Fruit fly (Drosophila melanogaster) whole organism, embryonic: ENCODE results near the gene CG34135.

Experiments
- Aef1 ChIP-seq: fragments of 200-800 bp; sonication (Bioruptor generic); IDR thresholded peaks from 3 replicates; pipeline ENCODE4 v1.3.6; 2022; ENCODE audit warnings: missing biosample characterization, missing genetic modification characterization
- Bdp1 ChIP-seq: fragments of 200-800 bp; sonication (Bioruptor generic); optimal IDR thresholded peaks from 3 replicates; lab custom pipeline; 2016; ENCODE audit warnings: missing biosample characterization, missing genetic modification characterization
- CG10209 ChIP-seq: fragments of 200-800 bp; sonication (Bioruptor generic); optimal IDR thresholded peaks from 3 replicates; lab custom pipeline; 2017; ENCODE audit warnings: missing biosample characterization, mild to moderate bottlenecking, missing genetic modification characterization, missing genetic modification reagents
- CG1024 ChIP-seq: fragments of 200-800 bp; sonication (Bioruptor generic); IDR thresholded peaks from 2 replicates; pipeline ENCODE4 v1.3.6; 2022; ENCODE audit warnings: missing biosample characterization, missing genetic modification characterization
- CG10274 ChIP-seq: fragments of 200-800 bp; sonication (Bioruptor generic); optimal IDR thresholded peaks from 3 replicates; lab custom pipeline; 2017; ENCODE audit warnings: missing biosample characterization, mild to moderate bottlenecking, missing genetic modification characterization
- CG10366 ChIP-seq: fragments of 200-800 bp; sonication (Bioruptor generic); IDR thresholded peaks from 2 replicates; pipeline ENCODE4 v1.3.6; 2022; ENCODE audit warnings: missing biosample characterization, missing genetic modification characterization
- CG11695 ChIP-seq: fragments of 200-800 bp; sonication (Bioruptor generic); IDR thresholded peaks from 3 replicates; pipeline ENCODE4 v1.3.6; 2022; ENCODE audit warnings: missing biosample characterization, missing genetic modification characterization
- CG13123 ChIP-seq: fragments of 200-800 bp; sonication (Bioruptor generic); optimal IDR thresholded peaks from 2 replicates; lab custom pipeline; 2016; ENCODE audit warnings: missing biosample characterization, missing genetic modification characterization
- CG1529 ChIP-seq: fragments of 200-800 bp; sonication (Bioruptor generic); optimal IDR thresholded peaks from 3 replicates; lab custom pipeline; 2018; ENCODE audit warnings: missing biosample characterization, missing genetic modification characterization
- CG1832 ChIP-seq: fragments of 200-800 bp; sonication (Bioruptor generic); optimal IDR thresholded peaks from 2 replicates; lab custom pipeline; 2017; ENCODE audit warnings: missing biosample characterization, mild to moderate bottlenecking, missing genetic modification characterization, inconsistent platforms
- CG2120 ChIP-seq: fragments of 200-800 bp; sonication (Bioruptor generic); optimal IDR thresholded peaks from 3 replicates; lab custom pipeline; 2016; ENCODE audit warnings: missing biosample characterization, missing genetic modification characterization
- CG2889 ChIP-seq: fragments of 200-800 bp; sonication (Bioruptor generic); IDR thresholded peaks from 3 replicates; pipeline ENCODE4 v1.3.6; 2022; ENCODE audit warnings: missing biosample characterization, missing genetic modification characterization
- CG30403 ChIP-seq: fragments of 200-800 bp; sonication (Bioruptor generic); optimal IDR thresholded peaks from 3 replicates; lab custom pipeline; 2016; ENCODE audit warnings: missing biosample characterization, missing genetic modification characterization
- CG3281 ChIP-seq: fragments of 200-800 bp; sonication (Bioruptor generic); optimal IDR thresholded peaks from 3 replicates; lab custom pipeline; 2017; ENCODE audit warnings: missing biosample characterization, mild to moderate bottlenecking, missing genetic modification characterization
- CG34422 ChIP-seq: fragments of 200-800 bp; sonication (Bioruptor generic); IDR thresholded peaks from 3 replicates; pipeline ENCODE4 v1.3.6; 2022; ENCODE audit warnings: missing biosample characterization, missing genetic modification characterization
- CG6689 ChIP-seq: fragments of 200-800 bp; sonication (Bioruptor generic); IDR thresholded peaks from 2 replicates; pipeline ENCODE4 v1.3.6; 2022; ENCODE audit warnings: missing biosample characterization, missing genetic modification characterization
- CG6813 ChIP-seq: fragments of 200-800 bp; sonication (Bioruptor generic); optimal IDR thresholded peaks from 2 replicates; lab custom pipeline; 2017; ENCODE audit warnings: missing biosample characterization, missing genetic modification characterization, mild to moderate bottlenecking, moderate library complexity, missing genetic modification reagents
- CG6854 ChIP-seq: fragments of 200-800 bp; sonication (Bioruptor generic); optimal IDR thresholded peaks from 3 replicates; lab custom pipeline; 2017; ENCODE audit warnings: missing biosample characterization, mild to moderate bottlenecking, missing genetic modification characterization
- CG7556 ChIP-seq: fragments of 200-800 bp; sonication (Bioruptor generic); optimal IDR thresholded peaks from 2 replicates; lab custom pipeline; 2017; ENCODE audit warnings: missing biosample characterization, mild to moderate bottlenecking, missing genetic modification characterization
- CG9727 ChIP-seq: fragments of 200-800 bp; sonication (Bioruptor generic); optimal IDR thresholded peaks from 3 replicates; lab custom pipeline; 2017; ENCODE audit warnings: missing biosample characterization, mild to moderate bottlenecking, missing genetic modification characterization
- CG9876 ChIP-seq: fragments of 200-800 bp; sonication (Bioruptor generic); optimal IDR thresholded peaks from 2 replicates; lab custom pipeline; 2016; ENCODE audit warnings: missing biosample characterization, missing genetic modification characterization
- D19A ChIP-seq: fragments of 200-800 bp; optimal IDR thresholded peaks from 3 replicates; lab custom pipeline; 2019; ENCODE audit warnings: missing biosample characterization, mild to moderate bottlenecking, missing genetic modification characterization, moderate library complexity
- Dll ChIP-seq: fragments of 200-800 bp; sonication (Bioruptor generic); IDR thresholded peaks from 4 replicates; pipeline ENCODE4 v1.3.6; 2022; ENCODE audit warnings: missing biosample characterization, missing genetic modification characterization; ENCODE audit not compliant: partially characterized antibody
- Elba2 ChIP-seq: fragments of 200-800 bp; sonication (Bioruptor generic); optimal IDR thresholded peaks from 3 replicates; lab custom pipeline; 2016; ENCODE audit warnings: missing biosample characterization, missing genetic modification characterization
- Fer2 ChIP-seq: fragments of 200-800 bp; sonication (Bioruptor generic); optimal IDR thresholded peaks from 2 replicates; lab custom pipeline; 2018; ENCODE audit warnings: missing biosample characterization, mild to moderate bottlenecking, missing genetic modification characterization, moderate library complexity
- HLH3B ChIP-seq: fragments of 200-800 bp; sonication (Bioruptor generic); IDR thresholded peaks from 2 replicates; pipeline ENCODE4 v1.3.6; 2022; ENCODE audit warnings: missing biosample characterization, missing genetic modification characterization
- Kr ChIP-seq: fragments of 200-800 bp; sonication (Bioruptor generic); optimal IDR thresholded peaks from 2 replicates; lab custom pipeline; 2017; ENCODE audit warnings: missing biosample characterization, mild to moderate bottlenecking, missing genetic modification characterization
- Myb ChIP-seq: fragments of 200-800 bp; sonication (Bioruptor generic); optimal IDR thresholded peaks from 2 replicates; lab custom pipeline; 2016; ENCODE audit warnings: missing biosample characterization, missing genetic modification characterization
- Rx ChIP-seq: fragments of 200-800 bp; sonication (Bioruptor generic); IDR thresholded peaks from 2 replicates; pipeline ENCODE4 v1.3.6; 2022; ENCODE audit warnings: missing biosample characterization, missing genetic modification characterization
- Side ChIP-seq: fragments of 200-800 bp; sonication (Bioruptor generic); optimal IDR thresholded peaks from 2 replicates; lab custom pipeline; 2016; ENCODE audit warnings: missing biosample characterization, missing genetic modification characterization
- Sry-β ChIP-seq: fragments of 200-800 bp; sonication (Bioruptor generic); optimal IDR thresholded peaks from 2 replicates; lab custom pipeline; 2018; ENCODE audit warnings: missing biosample characterization, mild to moderate bottlenecking, missing genetic modification characterization, moderate library complexity
- Trl ChIP-seq, 3 experiments: fragments of >200 bp in 2 of 3; fragments of 200-800 bp in 1 of 3; sonication (Bioruptor generic) in 1 of 3; optimal IDR thresholded peaks; 2 replicates in 1 of 3; 3 replicates in 2 of 3; lab custom pipeline; 2016 to 2017; ENCODE audit warnings: missing biosample characterization in 1 of 3, missing genetic modification characterization in 1 of 3
- bbx ChIP-seq: fragments of 200-800 bp; sonication (Bioruptor generic); IDR thresholded peaks from 2 replicates; pipeline ENCODE4 v1.3.6; 2022; ENCODE audit warnings: missing biosample characterization, missing genetic modification characterization; ENCODE audit not compliant: partially characterized antibody
- bowl ChIP-seq: fragments of 200-800 bp; sonication (Bioruptor generic); IDR thresholded peaks from 2 replicates; pipeline ENCODE4 v1.3.6; 2022; ENCODE audit warnings: missing biosample characterization, missing genetic modification characterization
- bsh ChIP-seq, 2 experiments: fragments of 200-800 bp; sonication (Bioruptor generic); optimal IDR thresholded peaks; 2 replicates each; lab custom pipeline; 2017 to 2018; ENCODE audit warnings: mild to moderate bottlenecking in 2 of 2, missing biosample characterization in 2 of 2, missing genetic modification characterization in 2 of 2, moderate library complexity in 1 of 2
- dm ChIP-seq: fragments of 200-800 bp; sonication (Bioruptor generic); optimal IDR thresholded peaks from 3 replicates; lab custom pipeline; 2016; ENCODE audit warnings: missing biosample characterization, missing genetic modification characterization
- gcm ChIP-seq: fragments of 200-800 bp; sonication (Bioruptor generic); optimal IDR thresholded peaks from 2 replicates; lab custom pipeline; 2019; ENCODE audit warnings: missing biosample characterization, mild to moderate bottlenecking, missing genetic modification characterization, moderate library complexity
- grn ChIP-seq: fragments of 200-800 bp; sonication (Bioruptor generic); optimal IDR thresholded peaks from 3 replicates; lab custom pipeline; 2017; ENCODE audit warnings: missing biosample characterization, missing genetic modification characterization
- otp ChIP-seq: fragments of 200-800 bp; sonication (Bioruptor generic); IDR thresholded peaks from 3 replicates; pipeline ENCODE4, ENCODE4 v1.3.6; 2022; ENCODE audit warnings: missing biosample characterization, missing genetic modification characterization
- rib ChIP-seq: fragments of 200-800 bp; sonication (Bioruptor generic); IDR thresholded peaks from 2 replicates; pipeline ENCODE4 v1.3.6; 2022; ENCODE audit warnings: missing biosample characterization, missing genetic modification characterization
- ro ChIP-seq: fragments of 200-800 bp; sonication (Bioruptor generic); IDR thresholded peaks from 2 replicates; pipeline ENCODE4 v1.3.6; 2022; ENCODE audit warnings: missing biosample characterization, missing genetic modification characterization
- run ChIP-seq: fragments of 200-800 bp; sonication (Bioruptor generic); optimal IDR thresholded peaks from 3 replicates; lab custom pipeline; 2018; ENCODE audit warnings: missing biosample characterization, mild to moderate bottlenecking, missing genetic modification characterization
- schlank ChIP-seq: fragments of 200-800 bp; sonication (Bioruptor generic); optimal IDR thresholded peaks from 2 replicates; lab custom pipeline; 2018; ENCODE audit warnings: missing biosample characterization, mild to moderate bottlenecking, missing genetic modification characterization
- shn ChIP-seq: fragments of 200-800 bp; sonication (Bioruptor generic); optimal IDR thresholded peaks from 3 replicates; lab custom pipeline; 2016; ENCODE audit warnings: missing biosample characterization, missing genetic modification characterization
- sisA ChIP-seq: fragments of 200-800 bp; sonication (Bioruptor generic); IDR thresholded peaks from 2 replicates; pipeline ENCODE4 v1.3.6; 2022; ENCODE audit warnings: missing biosample characterization, missing genetic modification characterization
- tll ChIP-seq, 2 experiments: fragments of 200-800 bp in 1 of 2; fragments of >200 bp in 1 of 2; sonication (Bioruptor generic) in 1 of 2; optimal IDR thresholded peaks; 2 replicates each; lab custom pipeline; 2017 to 2019; ENCODE audit warnings: missing biosample characterization in 2 of 2, missing genetic modification characterization in 2 of 2, mild to moderate bottlenecking in 1 of 2, moderate library complexity in 1 of 2
- twi ChIP-seq: fragments of 200-800 bp; optimal IDR thresholded peaks from 2 replicates; lab custom pipeline; 2019; ENCODE audit warnings: missing biosample characterization, mild to moderate bottlenecking, missing genetic modification characterization, moderate library complexity
- unc-4 ChIP-seq: fragments of 200-800 bp; sonication (Bioruptor generic); IDR thresholded peaks from 2 replicates; pipeline ENCODE4 v1.3.6; 2022; ENCODE audit warnings: missing biosample characterization, missing genetic modification characterization; ENCODE audit not compliant: partially characterized antibody
- vnd ChIP-seq: fragments of 200-800 bp; sonication (Bioruptor generic); IDR thresholded peaks from 3 replicates; pipeline ENCODE4 v1.3.6; 2022; ENCODE audit warnings: missing biosample characterization, missing genetic modification characterization; ENCODE audit not compliant: partially characterized antibody
- vvl ChIP-seq: fragments of 200-800 bp; sonication (Bioruptor generic); IDR thresholded peaks from 2 replicates; pipeline ENCODE4 v1.3.6; 2022; ENCODE audit warnings: missing biosample characterization, missing genetic modification characterization
- wdn ChIP-seq: fragments of 200-800 bp; sonication (Bioruptor generic); IDR thresholded peaks from 2 replicates; pipeline ENCODE4 v1.3.6; 2022; ENCODE audit warnings: missing biosample characterization, missing genetic modification characterization

CG34135 gene

DNA sequence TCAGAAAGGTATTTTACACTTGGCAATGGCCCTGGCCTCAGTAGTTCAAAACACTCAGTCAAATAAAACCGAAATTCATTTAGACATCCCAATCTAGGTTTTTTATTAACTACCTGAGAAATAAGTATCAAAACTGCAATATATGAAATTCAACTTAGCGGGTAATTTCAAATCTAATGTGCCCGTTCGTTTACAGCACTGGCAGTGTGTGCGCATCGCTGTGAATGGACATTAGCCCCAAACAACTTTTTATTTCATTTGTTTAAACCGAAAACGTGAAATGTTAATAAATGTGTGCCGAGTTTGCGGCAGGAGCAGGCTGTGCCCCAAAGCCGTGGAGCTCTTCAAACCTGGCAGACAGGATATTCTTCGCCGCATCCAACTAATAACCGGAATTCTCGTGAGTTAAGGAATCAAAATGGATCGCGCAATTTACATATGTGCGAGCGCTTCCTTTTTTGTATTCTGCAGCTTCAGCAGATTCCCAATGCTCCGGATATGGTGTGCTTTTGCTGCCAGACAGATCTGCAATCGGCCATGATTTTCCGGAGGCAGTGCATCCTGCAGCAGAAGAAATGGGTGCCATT is 44.9 kb downstream of the CG34135 start, which contains the start of gene nom (continued):
- no peak for TF ChIP-seq unc-4 (GFP tag; lab: Robert Waterston, UW)
- TF ChIP-seq Myb (GFP tag; lab: Kevin White, UChicago), result peak; percentile 88
- no peak for TF ChIP-seq CG10209 (GFP tag; lab: Kevin White, UChicago)
- TF ChIP-seq D19A (tag; lab: Kevin White, UChicago), result no peak
- TF ChIP-seq Rx (GFP tag; lab: Robert Waterston, UW), result no peak
- TF ChIP-seq CG2889, result no peak
- TF ChIP-seq gcm (GFP tag; lab: Kevin White, UChicago), result no peak
- TF ChIP-seq wdn (GFP tag; lab: Robert Waterston, UW), result no peak
- TF ChIP-seq Bdp1 (GFP tag; lab: Kevin White, UChicago), result no peak
- TF ChIP-seq dm (GFP tag; lab: Kevin White, UChicago), result no peak
- TF ChIP-seq Trl (optimal IDR thresholded peaks at IDR 0.05; lab: Kevin White, UChicago), result no peak
- TF ChIP-seq Trl (GFP tag; optimal IDR thresholded peaks at IDR 0.05; lab: Kevin White, UChicago), result no peak
- no peak for TF ChIP-seq grn (GFP tag; lab: Kevin White, UChicago)
- no peak for TF ChIP-seq CG30403 (GFP tag; lab: Kevin White, UChicago)
- no peak for TF ChIP-seq CG6854 (GFP tag; lab: Kevin White, UChicago)
- no peak for TF ChIP-seq sisA (GFP tag; lab: Robert Waterston, UW)
- no peak for TF ChIP-seq HLH3B (GFP tag; lab: Robert Waterston, UW)
- TF ChIP-seq ro (GFP tag; lab: Robert Waterston, UW), result no peak
- no peak for TF ChIP-seq CG1832
- no peak for TF ChIP-seq CG11695
- no peak for TF ChIP-seq run
- no peak for TF ChIP-seq CG2120 (GFP tag; lab: Kevin White, UChicago)
- TF ChIP-seq Side (GFP tag; lab: Kevin White, UChicago), result no peak
- TF ChIP-seq rib (GFP tag; lab: Robert Waterston, UW), result no peak
- TF ChIP-seq bbx (GFP tag; lab: Robert Waterston, UW), result no peak; the same call in 1 of the 2 replicates
- no peak for TF ChIP-seq CG13123 (GFP tag; lab: Kevin White, UChicago)
- no peak for TF ChIP-seq CG6689 (GFP tag; lab: Robert Waterston, UW)
- TF ChIP-seq Fer2 (tag; lab: Kevin White, UChicago), result no peak
- no peak for TF ChIP-seq bsh (GFP tag; optimal IDR thresholded peaks at IDR 0.05; lab: Kevin White, UChicago)
- TF ChIP-seq Elba2, result no peak
- TF ChIP-seq CG9876 (GFP tag; lab: Kevin White, UChicago), result no peak
- TF ChIP-seq vnd (GFP tag; lab: Robert Waterston, UW), result no peak
- no peak for TF ChIP-seq Aef1 (GFP tag; lab: Robert Waterston, UW)
- no peak for TF ChIP-seq CG9727
- TF ChIP-seq tll (GFP tag; optimal IDR thresholded peaks at IDR 0.05; lab: Kevin White, UChicago), result no peak
- no peak for TF ChIP-seq bowl (GFP tag; lab: Robert Waterston, UW)
- no peak for TF ChIP-seq shn (GFP tag; lab: Kevin White, UChicago)
- no peak for TF ChIP-seq CG1024 (GFP tag; lab: Robert Waterston, UW)
- TF ChIP-seq twi (tag; lab: Kevin White, UChicago), result no peak
- no peak for TF ChIP-seq CG6813
- TF ChIP-seq CG1529 (GFP tag; lab: Kevin White, UChicago), result no peak
- no peak for TF ChIP-seq CG10366 (GFP tag; lab: Robert Waterston, UW)
- no peak for TF ChIP-seq CG34422 (GFP tag; lab: Robert Waterston, UW)
- no peak for TF ChIP-seq Kr (GFP tag; lab: Kevin White, UChicago)
- TF ChIP-seq Sry-β (GFP tag; lab: Kevin White, UChicago), result no peak
- no peak for TF ChIP-seq schlank (tag; lab: Kevin White, UChicago)
- no peak for TF ChIP-seq CG10274 (GFP tag; lab: Kevin White, UChicago)
- no peak for TF ChIP-seq Dll (GFP tag; lab: Robert Waterston, UW)
- no peak for TF ChIP-seq CG3281
- TF ChIP-seq vvl (GFP tag; lab: Robert Waterston, UW), result 0 out of 2 replicates have a peak, but pooled peaks have one; percentile 29
- no peak for TF ChIP-seq CG7556 (GFP tag; lab: Kevin White, UChicago)
- no peak for TF ChIP-seq otp (GFP tag; lab: Robert Waterston, UW)
